Fruit fly (Drosophila melanogaster) whole organism, embryonic: ENCODE data around the gene Ugt36F1.

Experiments
- B-H1 ChIP-seq: fragments of 200-800 bp; sonication (Bioruptor generic); IDR thresholded peaks from 3 replicates; pipeline ENCODE4 v1.3.6; 2022; ENCODE audit warnings: missing biosample characterization, missing genetic modification characterization
- C15 ChIP-seq: fragments of 200-800 bp; sonication (Bioruptor generic); IDR thresholded peaks from 3 replicates; pipeline ENCODE4 v1.3.6; 2022; ENCODE audit warnings: missing biosample characterization, missing genetic modification characterization
- CG10366 ChIP-seq: fragments of 200-800 bp; sonication (Bioruptor generic); IDR thresholded peaks from 2 replicates; pipeline ENCODE4 v1.3.6; 2022; ENCODE audit warnings: missing biosample characterization, missing genetic modification characterization
- CG11247 ChIP-seq: fragments of 200-800 bp; sonication (Bioruptor generic); IDR thresholded peaks from 2 replicates; pipeline ENCODE4 v1.3.6; 2022; ENCODE audit warnings: missing biosample characterization, missing genetic modification characterization
- CG12104 ChIP-seq: fragments of 200-800 bp; sonication (Bioruptor generic); optimal IDR thresholded peaks from 3 replicates; lab custom pipeline; 2016; ENCODE audit warnings: missing biosample characterization, missing genetic modification characterization
- CG12236 ChIP-seq: fragments of 200-800 bp; sonication (Bioruptor generic); optimal IDR thresholded peaks from 2 replicates; lab custom pipeline; 2016; ENCODE audit warnings: missing biosample characterization, missing genetic modification characterization
- CG12744 ChIP-seq: fragments of 200-800 bp; sonication (Bioruptor generic); optimal IDR thresholded peaks from 2 replicates; lab custom pipeline; 2016; ENCODE audit warnings: missing biosample characterization, missing genetic modification characterization
- CG13624 ChIP-seq: fragments of 200-800 bp; sonication (Bioruptor generic); optimal IDR thresholded peaks from 2 replicates; lab custom pipeline; 2016; ENCODE audit warnings: missing biosample characterization, missing genetic modification characterization
- CG15479 ChIP-seq: fragments of 200-800 bp; sonication (Bioruptor generic); optimal IDR thresholded peaks from 3 replicates; lab custom pipeline; 2019; ENCODE audit warnings: missing biosample characterization, mild to moderate bottlenecking, missing genetic modification characterization, moderate library complexity
- CG2120 ChIP-seq: fragments of 200-800 bp; sonication (Bioruptor generic); optimal IDR thresholded peaks from 3 replicates; lab custom pipeline; 2016; ENCODE audit warnings: missing biosample characterization, missing genetic modification characterization
- CG30020 ChIP-seq: fragments of 200-800 bp; optimal IDR thresholded peaks from 2 replicates; lab custom pipeline; 2019; ENCODE audit warnings: missing biosample characterization, mild to moderate bottlenecking, missing genetic modification characterization, moderate library complexity
- CG30431 ChIP-seq: fragments of 200-800 bp; sonication (Bioruptor generic); optimal IDR thresholded peaks from 2 replicates; lab custom pipeline; 2017; ENCODE audit warnings: missing biosample characterization, missing genetic modification characterization
- CG31224 ChIP-seq: fragments of 200-800 bp; sonication (Bioruptor generic); IDR thresholded peaks from 2 replicates; pipeline ENCODE4 v1.3.6; 2022; ENCODE audit warnings: missing biosample characterization, missing genetic modification characterization
- CG31441 ChIP-seq: fragments of 200-800 bp; sonication (Bioruptor generic); IDR thresholded peaks from 2 replicates; pipeline ENCODE4 v1.3.6; 2022; ENCODE audit warnings: missing biosample characterization, missing genetic modification characterization
- CG3847 ChIP-seq: fragments of 200-800 bp; sonication (Bioruptor generic); IDR thresholded peaks from 2 replicates; pipeline ENCODE4 v1.3.6; 2022; ENCODE audit warnings: missing biosample characterization, missing genetic modification characterization
- CG4360 ChIP-seq: fragments of 200-800 bp; sonication (Bioruptor generic); IDR thresholded peaks from 2 replicates; pipeline ENCODE4 v1.3.6; 2022; ENCODE audit warnings: missing biosample characterization, missing genetic modification characterization
- CG4424 ChIP-seq: fragments of 200-800 bp; sonication (Bioruptor generic); optimal IDR thresholded peaks from 3 replicates; lab custom pipeline; 2016; ENCODE audit warnings: missing biosample characterization, missing genetic modification characterization
- CG8765 ChIP-seq: fragments of 200-800 bp; sonication (Bioruptor generic); IDR thresholded peaks from 2 replicates; pipeline ENCODE4 v1.3.6; 2022; ENCODE audit warnings: missing biosample characterization, missing genetic modification characterization
- Dip3 ChIP-seq: fragments of 200-800 bp; sonication (Bioruptor generic); optimal IDR thresholded peaks from 3 replicates; lab custom pipeline; 2016; ENCODE audit warnings: missing biosample characterization, missing genetic modification characterization
- Elba2 ChIP-seq: fragments of 200-800 bp; sonication (Bioruptor generic); optimal IDR thresholded peaks from 3 replicates; lab custom pipeline; 2016; ENCODE audit warnings: missing biosample characterization, missing genetic modification characterization
- HLH3B ChIP-seq: fragments of 200-800 bp; sonication (Bioruptor generic); IDR thresholded peaks from 2 replicates; pipeline ENCODE4 v1.3.6; 2022; ENCODE audit warnings: missing biosample characterization, missing genetic modification characterization
- Lpt ChIP-seq: fragments of >200 bp; optimal IDR thresholded peaks from 2 replicates; lab custom pipeline; 2018; ENCODE audit warnings: missing biosample characterization, missing genetic modification characterization
- MTF-1 ChIP-seq: fragments of 200-800 bp; sonication (Bioruptor generic); optimal IDR thresholded peaks from 2 replicates; lab custom pipeline; 2018; ENCODE audit warnings: missing biosample characterization, mild to moderate bottlenecking, missing genetic modification characterization, borderline replicate concordance
- Mrtf ChIP-seq: fragments of 200-800 bp; sonication (Bioruptor generic); IDR thresholded peaks from 3 replicates; pipeline ENCODE4 v1.3.6; 2022; ENCODE audit warnings: missing biosample characterization, missing genetic modification characterization
- NK7.1 ChIP-seq: fragments of 200-800 bp; sonication (Bioruptor generic); optimal IDR thresholded peaks from 3 replicates; lab custom pipeline; 2016; ENCODE audit warnings: missing biosample characterization, missing genetic modification characterization
- NfI ChIP-seq: fragments of 200-800 bp; sonication (Bioruptor generic); optimal IDR thresholded peaks from 3 replicates; lab custom pipeline; 2018; ENCODE audit warnings: missing biosample characterization, mild to moderate bottlenecking, missing genetic modification characterization, moderate library complexity
- Pdp1 ChIP-seq, 2 experiments: fragments of 200-800 bp; sonication (Bioruptor generic); optimal IDR thresholded peaks; 3 replicates each; lab custom pipeline; 2016; ENCODE audit warnings: missing biosample characterization in 2 of 2, missing genetic modification characterization in 2 of 2, mild to moderate bottlenecking in 1 of 2, moderate library complexity in 1 of 2
- YL-1 ChIP-seq: fragments of 200-800 bp; sonication (Bioruptor generic); optimal IDR thresholded peaks from 3 replicates; lab custom pipeline; 2017; ENCODE audit warnings: missing biosample characterization, mild to moderate bottlenecking, missing genetic modification characterization
- al ChIP-seq: fragments of 200-800 bp; sonication (Bioruptor generic); IDR thresholded peaks from 2 replicates; pipeline ENCODE4 v1.3.6; 2022; ENCODE audit warnings: missing biosample characterization, missing genetic modification characterization
- ara ChIP-seq: fragments of 200-800 bp; sonication (Bioruptor generic); IDR thresholded peaks from 2 replicates; pipeline ENCODE4 v1.3.6; 2022; ENCODE audit warnings: missing biosample characterization, missing genetic modification characterization
- bab2 ChIP-seq: fragments of 200-800 bp; sonication (Bioruptor generic); optimal IDR thresholded peaks from 2 replicates; lab custom pipeline; 2016; ENCODE audit warnings: missing biosample characterization, missing genetic modification characterization
- bbx ChIP-seq: fragments of 200-800 bp; sonication (Bioruptor generic); IDR thresholded peaks from 2 replicates; pipeline ENCODE4 v1.3.6; 2022; ENCODE audit warnings: missing biosample characterization, missing genetic modification characterization; ENCODE audit not compliant: partially characterized antibody
- bigmax ChIP-seq: fragments of 200-800 bp; sonication (Bioruptor generic); optimal IDR thresholded peaks from 2 replicates; lab custom pipeline; 2018; ENCODE audit warnings: missing biosample characterization, mild to moderate bottlenecking, missing genetic modification characterization
- bowl ChIP-seq: fragments of 200-800 bp; sonication (Bioruptor generic); IDR thresholded peaks from 2 replicates; pipeline ENCODE4 v1.3.6; 2022; ENCODE audit warnings: missing biosample characterization, missing genetic modification characterization
- br ChIP-seq: fragments of >200 bp; optimal IDR thresholded peaks from 2 replicates; lab custom pipeline; 2017
- btn ChIP-seq: fragments of 200-800 bp; sonication (Bioruptor generic); optimal IDR thresholded peaks from 2 replicates; lab custom pipeline; 2016; ENCODE audit warnings: missing biosample characterization, missing genetic modification characterization
- croc ChIP-seq: fragments of 200-800 bp; sonication (Bioruptor generic); conservative IDR thresholded peaks from 3 replicates; pipeline ENCODE4 v1.3.6; 2022; ENCODE audit warnings: missing biosample characterization, missing genetic modification characterization
- da ChIP-seq: fragments of 200-800 bp; sonication (Bioruptor generic); optimal IDR thresholded peaks from 2 replicates; lab custom pipeline; 2016; ENCODE audit warnings: missing biosample characterization, missing genetic modification characterization
- dan ChIP-seq: fragments of 200-800 bp; sonication (Bioruptor generic); IDR thresholded peaks from 2 replicates; pipeline ENCODE4 v1.3.6; 2022; ENCODE audit warnings: missing biosample characterization, missing genetic modification characterization
- dm ChIP-seq: fragments of 200-800 bp; sonication (Bioruptor generic); optimal IDR thresholded peaks from 3 replicates; lab custom pipeline; 2016; ENCODE audit warnings: missing biosample characterization, missing genetic modification characterization
- dmrt99B ChIP-seq: fragments of 200-800 bp; sonication (Bioruptor generic); optimal IDR thresholded peaks from 2 replicates; lab custom pipeline; 2018; ENCODE audit warnings: missing biosample characterization, mild to moderate bottlenecking, missing genetic modification characterization, moderate library complexity
- dysf ChIP-seq: fragments of 200-800 bp; sonication (Bioruptor generic); IDR thresholded peaks from 3 replicates; pipeline ENCODE4 v1.3.6; 2022; ENCODE audit warnings: missing biosample characterization, missing genetic modification characterization
- en ChIP-seq: fragments of 200-800 bp; sonication (Bioruptor generic); optimal IDR thresholded peaks from 2 replicates; lab custom pipeline; 2016; ENCODE audit warnings: missing biosample characterization, missing genetic modification characterization
- exex ChIP-seq: fragments of 200-800 bp; sonication (Bioruptor generic); optimal IDR thresholded peaks from 4 replicates; lab custom pipeline; 2018; ENCODE audit warnings: missing biosample characterization, mild to moderate bottlenecking, missing genetic modification characterization, moderate library complexity
- grn ChIP-seq: fragments of 200-800 bp; sonication (Bioruptor generic); optimal IDR thresholded peaks from 3 replicates; lab custom pipeline; 2017; ENCODE audit warnings: missing biosample characterization, missing genetic modification characterization
- nerfin-1 ChIP-seq: fragments of 200-800 bp; sonication (Bioruptor generic); optimal IDR thresholded peaks from 3 replicates; lab custom pipeline; 2019; ENCODE audit warnings: missing biosample characterization, mild to moderate bottlenecking, missing genetic modification characterization, moderate library complexity
- ro ChIP-seq: fragments of 200-800 bp; sonication (Bioruptor generic); IDR thresholded peaks from 2 replicates; pipeline ENCODE4 v1.3.6; 2022; ENCODE audit warnings: missing biosample characterization, missing genetic modification characterization
- run ChIP-seq: fragments of 200-800 bp; sonication (Bioruptor generic); optimal IDR thresholded peaks from 3 replicates; lab custom pipeline; 2018; ENCODE audit warnings: missing biosample characterization, mild to moderate bottlenecking, missing genetic modification characterization
- tgo ChIP-seq: fragments of 200-800 bp; sonication (Bioruptor generic); IDR thresholded peaks from 3 replicates; pipeline ENCODE4 v1.3.6; 2022; ENCODE audit warnings: missing biosample characterization, missing genetic modification characterization
- tin ChIP-seq: fragments of 200-800 bp; sonication (Bioruptor generic); optimal IDR thresholded peaks from 3 replicates; lab custom pipeline; 2016; ENCODE audit warnings: missing biosample characterization, missing genetic modification characterization
- zen2 ChIP-seq: fragments of 200-800 bp; sonication (Bioruptor generic); IDR thresholded peaks from 3 replicates; pipeline ENCODE4 v1.3.6; 2022; ENCODE audit warnings: missing biosample characterization, missing genetic modification characterization; ENCODE audit not compliant: partially characterized antibody

The Ugt36F1 gene

DNA sequence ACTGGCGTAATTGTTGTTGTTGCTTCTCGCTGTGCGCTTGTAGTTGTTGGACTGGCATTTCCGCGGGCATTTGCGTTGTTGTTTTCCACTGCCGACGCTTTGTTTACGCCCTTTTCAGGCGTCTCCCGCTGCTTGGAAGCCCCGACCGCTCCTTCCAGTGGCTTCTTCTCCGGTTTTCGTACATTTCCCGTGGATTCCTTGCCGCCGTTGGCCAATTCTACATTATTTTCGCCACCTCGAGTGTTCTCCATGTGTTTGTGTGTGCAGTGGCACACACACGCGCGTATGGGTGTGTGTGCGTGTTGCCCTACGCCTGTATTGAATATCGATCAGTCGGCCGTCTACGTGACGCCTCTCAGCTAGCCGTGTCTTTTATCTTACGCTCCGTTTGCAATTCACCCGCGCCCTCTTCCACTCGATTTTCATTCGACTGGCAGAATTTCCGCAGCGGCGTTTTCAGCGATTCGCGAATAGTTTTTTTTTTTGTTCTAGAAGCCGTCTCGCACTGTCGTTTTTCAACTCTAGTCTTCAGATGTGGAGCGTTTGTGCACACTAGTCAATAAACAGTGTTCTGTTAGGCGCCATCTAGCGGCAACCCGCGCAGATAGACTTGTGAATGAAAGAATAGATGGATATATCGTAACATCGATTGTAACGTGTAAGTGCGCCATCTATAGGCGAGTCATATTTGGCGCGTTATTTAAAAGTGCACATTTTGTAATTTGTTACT lies 20.2 kb downstream of the Ugt36F1 start, which contains the start of gene CG10600 (continued):
- no peak for TF ChIP-seq CG15479 (GFP tag; lab: Kevin White, UChicago)
- TF ChIP-seq CG31224 = peak; percentile 52
- peak; percentile 47 for TF ChIP-seq ara
- peak; percentile 68 for TF ChIP-seq NK7.1
- TF ChIP-seq Pdp1 (GFP tag; optimal IDR thresholded peaks at IDR 0.05; lab: Kevin White, UChicago) = peak; percentile 84
- peak; percentile 77 for TF ChIP-seq dysf (GFP tag; lab: Robert Waterston, UW)
- TF ChIP-seq run (tag; lab: Kevin White, UChicago) = peak; percentile 41
- peak; percentile 56 for TF ChIP-seq CG12104 (GFP tag; lab: Kevin White, UChicago)
- no peak for TF ChIP-seq exex
- TF ChIP-seq tin (GFP tag; lab: Kevin White, UChicago) = peak; percentile 89
- TF ChIP-seq YL-1 (GFP tag; lab: Kevin White, UChicago) = peak; percentile 98
- peak; percentile 79 for TF ChIP-seq CG11247 (GFP tag; lab: Robert Waterston, UW)
- no peak; the same call in 1 of the 2 replicates for TF ChIP-seq CG31441 (GFP tag; lab: Robert Waterston, UW)
- peak; percentile 59 for TF ChIP-seq HLH3B (GFP tag; lab: Robert Waterston, UW)
- peak; percentile 33; the same call in 1 of the 3 replicates for TF ChIP-seq B-H1
- TF ChIP-seq CG8765 (GFP tag; lab: Robert Waterston, UW) = peak; percentile 43; the same call in 1 of the 2 replicates
- TF ChIP-seq br = no peak
- no peak for TF ChIP-seq Lpt (GFP tag; lab: Kevin White, UChicago)
- TF ChIP-seq grn = peak; percentile 52
- TF ChIP-seq CG12236 (GFP tag; lab: Kevin White, UChicago) = peak; percentile 67
- TF ChIP-seq CG2120 (GFP tag; lab: Kevin White, UChicago) = peak; percentile 93
- TF ChIP-seq CG13624 (GFP tag; lab: Kevin White, UChicago) = peak; percentile 91
- peak; percentile 86 for TF ChIP-seq dm (GFP tag; lab: Kevin White, UChicago)
- TF ChIP-seq Elba2 (GFP tag; lab: Kevin White, UChicago) = peak; percentile 43
- peak; percentile 57 for TF ChIP-seq CG10366 (GFP tag; lab: Robert Waterston, UW)
- peak; percentile 84 for TF ChIP-seq bab2 (GFP tag; lab: Kevin White, UChicago)
- peak; percentile 93 for TF ChIP-seq CG3847
- TF ChIP-seq ro (GFP tag; lab: Robert Waterston, UW) = no peak
- TF ChIP-seq en = peak; percentile 31
- peak; percentile 78 for TF ChIP-seq btn (GFP tag; lab: Kevin White, UChicago)
- TF ChIP-seq da (GFP tag; lab: Kevin White, UChicago) = peak; percentile 68
- TF ChIP-seq bigmax (GFP tag; lab: Kevin White, UChicago) = peak; percentile 18
- TF ChIP-seq CG30020 (tag; lab: Kevin White, UChicago) = peak; percentile 26
- TF ChIP-seq croc (GFP tag; lab: Robert Waterston, UW) = no peak
- peak; percentile 88 for TF ChIP-seq zen2 (GFP tag; lab: Robert Waterston, UW)
- TF ChIP-seq CG30431 (GFP tag; lab: Kevin White, UChicago) = peak; percentile 59
- TF ChIP-seq Mrtf (GFP tag; lab: Robert Waterston, UW) = peak; percentile 44; the same call in 1 of the 3 replicates
- TF ChIP-seq C15 (GFP tag; lab: Robert Waterston, UW) = no peak
- TF ChIP-seq nerfin-1 (tag; lab: Kevin White, UChicago) = peak; percentile 64
- TF ChIP-seq NfI (GFP tag; lab: Kevin White, UChicago) = peak; percentile 86
- peak; percentile 80 for TF ChIP-seq MTF-1 (GFP tag; lab: Kevin White, UChicago)
- TF ChIP-seq CG4360 = no peak
- peak; percentile 93 for TF ChIP-seq bbx (GFP tag; lab: Robert Waterston, UW)
- peak; percentile 89 for TF ChIP-seq CG12744 (GFP tag; lab: Kevin White, UChicago)
- no peak for TF ChIP-seq dan
- TF ChIP-seq al (GFP tag; lab: Robert Waterston, UW) = peak; percentile 56
- TF ChIP-seq bowl (GFP tag; lab: Robert Waterston, UW) = no peak
- peak; percentile 38; the same call in 2 of the 3 replicates for TF ChIP-seq tgo (GFP tag; lab: Robert Waterston, UW)
- TF ChIP-seq Dip3 = peak; percentile 91
- TF ChIP-seq dmrt99B (tag; lab: Kevin White, UChicago) = no peak
- TF ChIP-seq CG4424 = peak; percentile 79
